Fruit fly (Drosophila melanogaster): Measurements from ENCODE around the gene CG17075.

CG17075 gene

dm6 chr2L:247845-248473 is 19.3 kb downstream of the CG17075 start (continued):
- TF ChIP-seq Ssrp (tag; optimal IDR thresholded peaks at IDR 0.05): peak; percentile 24
- peak; percentile 22 for TF ChIP-seq CG10654 (GFP tag; optimal IDR thresholded peaks at IDR 0.05)
- peak; percentile 33 for TF ChIP-seq caup (GFP tag; optimal IDR thresholded peaks at IDR 0.05; ENCODE audit: severe bottlenecking)
- TF ChIP-seq CG10979 (tag; optimal IDR thresholded peaks at IDR 0.05): peak; percentile 21
- TF ChIP-seq CG11093 (GFP tag; IDR thresholded peaks at IDR 0.05): 0 out of 3 replicates have a peak, but pooled peaks have one; percentile 40
- TF ChIP-seq p53 (GFP tag; optimal IDR thresholded peaks at IDR 0.05): no peak
- TF ChIP-seq CG13775 (GFP tag; optimal IDR thresholded peaks at IDR 0.05): peak; percentile 69
- TF ChIP-seq Nf-YB (GFP tag; optimal IDR thresholded peaks at IDR 0.05): peak; percentile 51
- peak; percentile 26; the same call in 1 of the 2 replicates for TF ChIP-seq CG10366 (GFP tag; IDR thresholded peaks at IDR 0.05)
- TF ChIP-seq Med (GFP tag): peak; percentile 66
- TF ChIP-seq gro (GFP tag; optimal IDR thresholded peaks at IDR 0.05): no peak
- peak; percentile 7 for TF ChIP-seq CG1602 (GFP tag; optimal IDR thresholded peaks at IDR 0.05)
- TF ChIP-seq CG17359 (tag; optimal IDR thresholded peaks at IDR 0.05): peak; percentile 54
- TF ChIP-seq CG8281 (tag; optimal IDR thresholded peaks at IDR 0.05): peak; percentile 15
- TF ChIP-seq tio (GFP tag; optimal IDR thresholded peaks at IDR 0.05): peak; percentile 33
- peak; percentile 45 for TF ChIP-seq CG13424 (tag; optimal IDR thresholded peaks at IDR 0.05)
- peak; percentile 55 for TF ChIP-seq row (GFP tag; IDR thresholded peaks at IDR 0.05)
- TF ChIP-seq CG2712 (tag; optimal IDR thresholded peaks at IDR 0.05): peak; percentile 54
- TF ChIP-seq HmgZ (tag; optimal IDR thresholded peaks at IDR 0.05): peak; percentile 20
- TF ChIP-seq CG12659 (GFP tag; optimal IDR thresholded peaks at IDR 0.05): peak; percentile 55
- no peak for TF ChIP-seq CG10431 (GFP tag; optimal IDR thresholded peaks at IDR 0.05)
- TF ChIP-seq CG3163 (GFP tag; optimal IDR thresholded peaks at IDR 0.05): no peak
- TF ChIP-seq CG18262 (tag; optimal IDR thresholded peaks at IDR 0.05): peak; percentile 64
- TF ChIP-seq CG10274 (GFP tag; optimal IDR thresholded peaks at IDR 0.05): peak; percentile 32
- TF ChIP-seq CG17186 (GFP tag; optimal IDR thresholded peaks at IDR 0.05): no peak
- no peak for TF ChIP-seq knrl (GFP tag; IDR thresholded peaks at IDR 0.05; ENCODE audit: partially characterized antibody)
- TF ChIP-seq CG31441 (GFP tag; IDR thresholded peaks at IDR 0.05): peak; percentile 70
- TF ChIP-seq CG9437 (GFP tag; optimal IDR thresholded peaks at IDR 0.05): peak; percentile 43
- TF ChIP-seq CG9932 (GFP tag; IDR thresholded peaks at IDR 0.05): peak; percentile 72
- 0 out of 2 replicates have a peak, but pooled peaks have one; percentile 38 for TF ChIP-seq CG14441 (GFP tag; IDR thresholded peaks at IDR 0.05)
- peak; percentile 13 for TF ChIP-seq disco-r (GFP tag; optimal IDR thresholded peaks at IDR 0.05)
- peak; percentile 54 for TF ChIP-seq CG6854 (GFP tag; optimal IDR thresholded peaks at IDR 0.05)
- TF ChIP-seq Hey (tag; optimal IDR thresholded peaks at IDR 0.05): no peak
- TF ChIP-seq cato (GFP tag; optimal IDR thresholded peaks at IDR 0.05; ENCODE audit: borderline replicate concordance): peak; percentile 7
- TF ChIP-seq zfh2 (GFP tag; optimal IDR thresholded peaks at IDR 0.05): peak; percentile 24
- peak; percentile 66 for TF ChIP-seq CG2120 (GFP tag; optimal IDR thresholded peaks at IDR 0.05)
- TF ChIP-seq HLH3B (GFP tag; IDR thresholded peaks at IDR 0.05): no peak
- peak; percentile 56; the same call in 1 of the 2 replicates for TF ChIP-seq ranshi (GFP tag; IDR thresholded peaks at IDR 0.05)
- TF ChIP-seq CG12071 (GFP tag; optimal IDR thresholded peaks at IDR 0.05): peak; percentile 9
- no peak for TF ChIP-seq Bdp1 (GFP tag; optimal IDR thresholded peaks at IDR 0.05)
- peak; percentile 55 for TF ChIP-seq Ptx1 (GFP tag; IDR thresholded peaks at IDR 0.05)
- TF ChIP-seq Xrp1 (GFP tag; IDR thresholded peaks at IDR 0.05): peak; percentile 54
- TF ChIP-seq CG12219 (GFP tag; optimal IDR thresholded peaks at IDR 0.05): peak; percentile 9
- peak; percentile 38 for TF ChIP-seq CG9817 (tag; optimal IDR thresholded peaks at IDR 0.05)
- peak; percentile 82 for TF ChIP-seq CG2678 (tag; optimal IDR thresholded peaks at IDR 0.05)
- peak; percentile 46 for TF ChIP-seq CG16815 (GFP tag; optimal IDR thresholded peaks at IDR 0.05)
- TF ChIP-seq CG10209 (GFP tag; optimal IDR thresholded peaks at IDR 0.05): peak; percentile 42
- TF ChIP-seq CG11723 (GFP tag; optimal IDR thresholded peaks at IDR 0.05): peak; percentile 29
- peak; percentile 0 for TF ChIP-seq CG12104 (GFP tag; optimal IDR thresholded peaks at IDR 0.05)
